Worm (Caenorhabditis elegans): ENCODE data around the gene C46C11.3.

- no peak for TF ChIP-seq nhr-77 (tag; optimal IDR thresholded peaks at IDR 0.05)
- TF ChIP-seq mdl-1 (tag; optimal IDR thresholded peaks at IDR 0.05), result no peak
- TF ChIP-seq ama-1 (optimal IDR thresholded peaks at IDR 0.05), result no peak
- no peak for TF ChIP-seq blmp-1 (tag; optimal IDR thresholded peaks at IDR 0.05; ENCODE audit: insufficient read depth)
- no peak for TF ChIP-seq lin-11 (tag; optimal IDR thresholded peaks at IDR 0.05)
- TF ChIP-seq nhr-11 (tag; optimal IDR thresholded peaks at IDR 0.05), result no peak
- TF ChIP-seq unc-39 (tag; optimal IDR thresholded peaks at IDR 0.05), result no peak
- TF ChIP-seq unc-62 (GFP tag; optimal IDR thresholded peaks at IDR 0.05), result no peak
- no peak for TF ChIP-seq nhr-23 (tag; optimal IDR thresholded peaks at IDR 0.05)
- no peak for TF ChIP-seq skn-1 (tag; optimal IDR thresholded peaks at IDR 0.05)
- no peak for TF ChIP-seq ceh-82 (tag; optimal IDR thresholded peaks at IDR 0.05)
- TF ChIP-seq C34F6.9 (tag; optimal IDR thresholded peaks at IDR 0.05), result no peak
- TF ChIP-seq nhr-129 (tag; optimal IDR thresholded peaks at IDR 0.05), result no peak
Observed at ce11 chrX:4628350-4628749, 6.2 kb downstream of the C46C11.3 start.

Measured in whole organism, L2 larva.